ENCODE assay signal across 2 fruit fly cellular contexts in the genomic region with DNA sequence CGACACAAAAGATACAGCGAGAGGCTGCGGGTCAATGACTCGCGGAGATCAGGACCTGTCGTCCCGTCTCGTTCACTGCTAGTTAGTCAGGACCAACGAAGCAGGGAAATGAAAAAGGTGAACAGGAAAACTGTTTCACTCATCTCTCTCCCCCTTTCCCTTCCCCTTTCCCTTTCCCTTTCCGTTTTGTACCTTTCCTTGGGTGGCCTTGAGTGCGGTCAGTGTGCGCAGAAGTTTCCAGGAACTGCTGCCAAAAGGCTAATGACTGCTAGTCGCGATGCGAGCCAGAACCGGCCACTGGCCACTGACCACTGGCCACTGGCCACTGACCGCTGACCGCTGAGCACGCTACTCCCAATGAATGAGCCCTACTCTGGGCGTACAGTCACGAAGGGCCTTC.
TF ChIP-seq lines count a peak whose summit lies in the region.

No protein-coding gene starts in this region.

- no peak for TF ChIP-seq CTCF in whole organism, embryonic (GFP tag; optimal IDR thresholded peaks at IDR 0.05; lab: Kevin White, UChicago)

TF ChIP-seq in whole organism, embryonic, 481 proteins besides CTCF, POLR2A, EP300 and RAD21:
- TF ChIP-seq crol (GFP tag; IDR thresholded peaks at IDR 0.05; lab: Robert Waterston, UW) (peak; percentile 40; the same call in 1 of the 2 replicates), cad (GFP tag; optimal IDR thresholded peaks at IDR 0.05; lab: Kevin White, UChicago) (no peak), tll (GFP tag; optimal IDR thresholded peaks at IDR 0.05; lab: Kevin White, UChicago) (peak in 1 of 2 experiments; percentile 84), CG15479 (GFP tag; optimal IDR thresholded peaks at IDR 0.05; lab: Kevin White, UChicago) (peak; percentile 22), zen (tag; optimal IDR thresholded peaks at IDR 0.05; lab: Kevin White, UChicago) (peak; percentile 34), CG7745 (tag; optimal IDR thresholded peaks at IDR 0.05; lab: Kevin White, UChicago) (no peak)
TF ChIP-seq in whole organism, embryonic: peak in this region for 4.

TF ChIP-seq in whole organism, pupa, 21 proteins besides CTCF, POLR2A, EP300 and RAD21:
- TF ChIP-seq EcR (GFP tag; optimal IDR thresholded peaks at IDR 0.05; lab: Kevin White, UChicago): peak; percentile 98
- no peak for TF ChIP-seq rn (GFP tag; IDR thresholded peaks at IDR 0.05; lab: Robert Waterston, UW)
